Fruit fly (Drosophila melanogaster) whole organism, pupa: ENCODE data around the gene CG14915.

Source experiments
- CG10348 ChIP-seq: fragments of 200-800 bp; sonication (Bioruptor generic); IDR thresholded peaks from 2 replicates; pipeline ENCODE4 v1.3.6; 2022; ENCODE audit warnings: missing biosample characterization, missing genetic modification characterization
- CG14655 ChIP-seq: fragments of 200-800 bp; sonication (Bioruptor generic); optimal IDR thresholded peaks from 3 replicates; lab custom pipeline; 2017; ENCODE audit warnings: mild to moderate bottlenecking, missing biosample characterization, missing genetic modification reagents, missing genetic modification characterization
- CG8159 ChIP-seq: fragments of 200-800 bp; sonication (Bioruptor generic); optimal IDR thresholded peaks from 3 replicates; lab custom pipeline; 2018; ENCODE audit warnings: missing biosample characterization, mild to moderate bottlenecking, missing genetic modification characterization, moderate library complexity
- D1 ChIP-seq: fragments of 200-800 bp; sonication (Bioruptor generic); optimal IDR thresholded peaks from 2 replicates; lab custom pipeline; 2018; ENCODE audit warnings: missing biosample characterization, mild to moderate bottlenecking, missing genetic modification characterization, moderate library complexity
- Ets98B ChIP-seq: fragments of 200-800 bp; sonication (Bioruptor generic); IDR thresholded peaks from 2 replicates; pipeline ENCODE4 v1.3.6; 2022; ENCODE audit warnings: missing biosample characterization, missing genetic modification characterization
- Pif1B ChIP-seq: fragments of 200-800 bp; sonication (Bioruptor generic); optimal IDR thresholded peaks from 3 replicates; lab custom pipeline; 2016; ENCODE audit warnings: missing biosample characterization, missing genetic modification characterization
- fd96Ca ChIP-seq: fragments of 200-800 bp; sonication (Bioruptor generic); IDR thresholded peaks from 3 replicates; pipeline ENCODE4 v1.3.6; 2022; ENCODE audit warnings: missing biosample characterization, missing genetic modification characterization
- gl ChIP-seq: fragments of 200-800 bp; sonication (Bioruptor generic); optimal IDR thresholded peaks from 2 replicates; lab custom pipeline; 2018; ENCODE audit warnings: missing biosample characterization, mild to moderate bottlenecking, missing genetic modification characterization

CG14915 gene

dm6 chr2L:11119966-11120517 lies 49.2 kb downstream of the CG14915 start, which contains the start of gene CG6230:
Gene CG6230 (minus strand): TSS chr2L:11120319.
- TF ChIP-seq Pif1B, result no peak
- no peak for TF ChIP-seq D1 (tag; lab: Kevin White, UChicago)
- no peak for TF ChIP-seq CG10348 (GFP tag; lab: Robert Waterston, UW)
- TF ChIP-seq fd96Ca, result no peak
- TF ChIP-seq CG8159 (tag; lab: Kevin White, UChicago), result no peak
- TF ChIP-seq Ets98B (GFP tag; lab: Robert Waterston, UW), result no peak
- no peak for TF ChIP-seq CG14655 (GFP tag; lab: Kevin White, UChicago)
- no peak for TF ChIP-seq gl (tag; lab: Kevin White, UChicago)
